Fruit fly (Drosophila melanogaster) whole organism, embryonic: ENCODE measurements around the gene bol.
A peak's percentile ranks its signal among the peaks of the same experiment; 100 is the strongest.

Experiments used
- ATbp ChIP-seq: fragments of 200-800 bp; sonication (Bioruptor generic); optimal IDR thresholded peaks from 2 replicates; lab custom pipeline; 2017; ENCODE audit warnings: missing biosample characterization, mild to moderate bottlenecking, missing genetic modification characterization, missing genetic modification reagents
- CG10209 ChIP-seq: fragments of 200-800 bp; sonication (Bioruptor generic); optimal IDR thresholded peaks from 3 replicates; lab custom pipeline; 2017; ENCODE audit warnings: missing biosample characterization, mild to moderate bottlenecking, missing genetic modification characterization, missing genetic modification reagents
- CG11504 ChIP-seq: fragments of 200-800 bp; sonication (Bioruptor generic); optimal IDR thresholded peaks from 3 replicates; lab custom pipeline; 2019; ENCODE audit warnings: missing biosample characterization, mild to moderate bottlenecking, missing genetic modification characterization, moderate library complexity
- CG12104 ChIP-seq: fragments of 200-800 bp; sonication (Bioruptor generic); optimal IDR thresholded peaks from 3 replicates; lab custom pipeline; 2016; ENCODE audit warnings: missing biosample characterization, missing genetic modification characterization
- CG12769 ChIP-seq: fragments of 200-800 bp; sonication (Bioruptor generic); optimal IDR thresholded peaks from 2 replicates; lab custom pipeline; 2019; ENCODE audit warnings: missing biosample characterization, mild to moderate bottlenecking, missing genetic modification characterization, moderate library complexity
- CG13296 ChIP-seq: fragments of 200-800 bp; sonication (Bioruptor generic); optimal IDR thresholded peaks from 3 replicates; lab custom pipeline; 2018; ENCODE audit warnings: missing biosample characterization, mild to moderate bottlenecking, missing genetic modification characterization
- CG13624 ChIP-seq: fragments of 200-800 bp; sonication (Bioruptor generic); optimal IDR thresholded peaks from 2 replicates; lab custom pipeline; 2016; ENCODE audit warnings: missing biosample characterization, missing genetic modification characterization
- CG13775 ChIP-seq: fragments of 200-800 bp; sonication (Bioruptor generic); optimal IDR thresholded peaks from 3 replicates; lab custom pipeline; 2017; ENCODE audit warnings: missing biosample characterization, mild to moderate bottlenecking, missing genetic modification characterization
- CG16779 ChIP-seq: fragments of 200-800 bp; sonication (Bioruptor generic); IDR thresholded peaks from 2 replicates; pipeline ENCODE4 v1.3.6; 2022; ENCODE audit warnings: missing biosample characterization, missing genetic modification characterization
- CG16815 ChIP-seq: fragments of 200-800 bp; sonication (Bioruptor generic); optimal IDR thresholded peaks from 3 replicates; lab custom pipeline; 2017; ENCODE audit warnings: missing biosample characterization, mild to moderate bottlenecking, missing genetic modification characterization
- CG17568 ChIP-seq: fragments of 200-800 bp; sonication (Bioruptor generic); optimal IDR thresholded peaks from 2 replicates; lab custom pipeline; 2018; ENCODE audit warnings: missing biosample characterization, mild to moderate bottlenecking, missing genetic modification characterization, moderate library complexity
- CG2678 ChIP-seq: fragments of 200-800 bp; sonication (Bioruptor generic); optimal IDR thresholded peaks from 3 replicates; lab custom pipeline; 2019; ENCODE audit warnings: missing biosample characterization, mild to moderate bottlenecking, missing genetic modification characterization, moderate library complexity
- CG33213 ChIP-seq: fragments of 200-800 bp; sonication (Bioruptor generic); optimal IDR thresholded peaks from 3 replicates; lab custom pipeline; 2016; ENCODE audit warnings: missing biosample characterization, missing genetic modification characterization
- CG34224 ChIP-seq: fragments of 200-800 bp; sonication (Bioruptor generic); IDR thresholded peaks from 3 replicates; pipeline ENCODE4 v1.3.6; 2022; ENCODE audit warnings: missing biosample characterization, missing genetic modification characterization; ENCODE audit not compliant: partially characterized antibody
- CG6272 ChIP-seq: fragments of 200-800 bp; sonication (Bioruptor generic); IDR thresholded peaks from 2 replicates; pipeline ENCODE4 v1.3.6; 2022; ENCODE audit warnings: missing biosample characterization, missing genetic modification characterization
- CG7357 ChIP-seq: fragments of 200-800 bp; sonication (Bioruptor generic); IDR thresholded peaks from 3 replicates; pipeline ENCODE4 v1.3.6; 2022; ENCODE audit warnings: missing biosample characterization, missing genetic modification characterization
- CTCF ChIP-seq: fragments of 200-800 bp; sonication (Bioruptor generic); optimal IDR thresholded peaks from 2 replicates; lab custom pipeline; 2017; ENCODE audit warnings: missing biosample characterization, mild to moderate bottlenecking, missing genetic modification characterization, moderate library complexity
- D19A ChIP-seq: fragments of 200-800 bp; optimal IDR thresholded peaks from 3 replicates; lab custom pipeline; 2019; ENCODE audit warnings: missing biosample characterization, mild to moderate bottlenecking, missing genetic modification characterization, moderate library complexity
- Ets97D ChIP-seq: fragments of 200-800 bp; sonication (Bioruptor generic); optimal IDR thresholded peaks from 3 replicates; lab custom pipeline; 2016; ENCODE audit warnings: missing biosample characterization, missing genetic modification characterization
- Fer1 ChIP-seq: fragments of 200-800 bp; sonication (Bioruptor generic); optimal IDR thresholded peaks from 2 replicates; lab custom pipeline; 2017; ENCODE audit warnings: missing biosample characterization, mild to moderate bottlenecking, missing genetic modification characterization
- Fer3 ChIP-seq: fragments of 200-800 bp; sonication (Bioruptor generic); optimal IDR thresholded peaks from 2 replicates; lab custom pipeline; 2018; ENCODE audit warnings: missing biosample characterization, mild to moderate bottlenecking, missing genetic modification characterization, moderate library complexity
- HHEX ChIP-seq: fragments of 200-800 bp; sonication (Bioruptor generic); optimal IDR thresholded peaks from 3 replicates; lab custom pipeline; 2017; ENCODE audit warnings: missing biosample characterization, mild to moderate bottlenecking, missing genetic modification characterization, missing genetic modification reagents
- HLH54F ChIP-seq: fragments of 200-800 bp; sonication (Bioruptor generic); optimal IDR thresholded peaks from 3 replicates; lab custom pipeline; 2016; ENCODE audit warnings: missing biosample characterization, missing genetic modification characterization
- Mad ChIP-seq: fragments of 200-800 bp; sonication (Bioruptor generic); optimal IDR thresholded peaks from 2 replicates; lab custom pipeline; 2016; ENCODE audit warnings: missing biosample characterization, missing genetic modification characterization
- Med ChIP-seq: fragments of 200-800 bp; sonication (Bioruptor generic); peaks from one replicate; lab custom pipeline; 2016; ENCODE audit warnings: missing biosample characterization, missing genetic modification characterization, mild to moderate bottlenecking, inconsistent platforms, moderate library complexity
- NK7.1 ChIP-seq: fragments of 200-800 bp; sonication (Bioruptor generic); optimal IDR thresholded peaks from 3 replicates; lab custom pipeline; 2016; ENCODE audit warnings: missing biosample characterization, missing genetic modification characterization
- NfI ChIP-seq: fragments of 200-800 bp; sonication (Bioruptor generic); optimal IDR thresholded peaks from 3 replicates; lab custom pipeline; 2018; ENCODE audit warnings: missing biosample characterization, mild to moderate bottlenecking, missing genetic modification characterization, moderate library complexity
- Pdp1 ChIP-seq, 2 experiments: fragments of 200-800 bp; sonication (Bioruptor generic); optimal IDR thresholded peaks; 3 replicates each; lab custom pipeline; 2016; ENCODE audit warnings: missing biosample characterization in 2 of 2, missing genetic modification characterization in 2 of 2, mild to moderate bottlenecking in 1 of 2, moderate library complexity in 1 of 2
- Sry-δ ChIP-seq: fragments of 200-800 bp; sonication (Bioruptor generic); optimal IDR thresholded peaks from 2 replicates; lab custom pipeline; 2016; ENCODE audit warnings: missing biosample characterization, missing genetic modification characterization
- Xrp1 ChIP-seq: fragments of 200-800 bp; sonication (Bioruptor generic); IDR thresholded peaks from 2 replicates; pipeline ENCODE4 v1.3.6; 2022; ENCODE audit warnings: missing biosample characterization, missing genetic modification characterization
- ab ChIP-seq: fragments of 200-800 bp; sonication (Bioruptor generic); optimal IDR thresholded peaks from 2 replicates; lab custom pipeline; 2016; ENCODE audit warnings: missing biosample characterization, missing genetic modification characterization
- caup ChIP-seq: fragments of 200-800 bp; sonication (Bioruptor generic); optimal IDR thresholded peaks from 3 replicates; lab custom pipeline; 2017; ENCODE audit warnings: missing biosample characterization, mild to moderate bottlenecking, missing genetic modification characterization, moderate library complexity; ENCODE audit not compliant: severe bottlenecking
- dmrt99B ChIP-seq: fragments of 200-800 bp; sonication (Bioruptor generic); optimal IDR thresholded peaks from 2 replicates; lab custom pipeline; 2018; ENCODE audit warnings: missing biosample characterization, mild to moderate bottlenecking, missing genetic modification characterization, moderate library complexity
- eve ChIP-seq, 2 experiments: fragments of >200 bp; optimal IDR thresholded peaks; 2 replicates each; lab custom pipeline; 2017; ENCODE audit warnings: missing biosample characterization in 2 of 2, missing genetic modification characterization in 2 of 2
- grau ChIP-seq: fragments of 200-800 bp; optimal IDR thresholded peaks from 3 replicates; lab custom pipeline; 2019; ENCODE audit warnings: missing biosample characterization, mild to moderate bottlenecking, missing genetic modification characterization, moderate library complexity
- hbn ChIP-seq: fragments of 200-800 bp; sonication (Bioruptor generic); IDR thresholded peaks from 2 replicates; pipeline ENCODE4 v1.3.6; 2022; ENCODE audit warnings: missing biosample characterization, missing genetic modification characterization; ENCODE audit not compliant: partially characterized antibody
- lab ChIP-seq: fragments of 200-800 bp; sonication (Bioruptor generic); optimal IDR thresholded peaks from 3 replicates; lab custom pipeline; 2017; ENCODE audit warnings: missing biosample characterization, missing genetic modification characterization, mild to moderate bottlenecking, moderate library complexity, missing genetic modification reagents
- lmd ChIP-seq: fragments of 200-800 bp; sonication (Bioruptor generic); IDR thresholded peaks from 2 replicates; pipeline ENCODE4 v1.3.6; 2022; ENCODE audit warnings: missing biosample characterization, missing genetic modification characterization
- lola ChIP-seq, 3 experiments: fragments of >200 bp in 2 of 3; fragments of 200-800 bp in 1 of 3; sonication (Bioruptor generic) in 1 of 3; optimal IDR thresholded peaks; 2 replicates each; lab custom pipeline; 2017 to 2019; ENCODE audit warnings: missing biosample characterization in 3 of 3, missing genetic modification characterization in 3 of 3, mild to moderate bottlenecking in 1 of 3, moderate library complexity in 1 of 3
- luna ChIP-seq: fragments of 200-800 bp; sonication (Bioruptor generic); optimal IDR thresholded peaks from 2 replicates; lab custom pipeline; 2016; ENCODE audit warnings: missing biosample characterization, missing genetic modification characterization
- oc ChIP-seq: fragments of 200-800 bp; sonication (Bioruptor generic); optimal IDR thresholded peaks from 2 replicates; lab custom pipeline; 2018; ENCODE audit warnings: missing biosample characterization, mild to moderate bottlenecking, missing genetic modification characterization, moderate library complexity
- sc ChIP-seq, 3 experiments: fragments of >200 bp in 2 of 3; fragments of 200-800 bp in 1 of 3; sonication (Bioruptor generic) in 1 of 3; optimal IDR thresholded peaks; 2 replicates in 2 of 3; 3 replicates in 1 of 3; lab custom pipeline; 2017; ENCODE audit warnings: mild to moderate bottlenecking in 1 of 3, missing biosample characterization in 1 of 3, missing genetic modification characterization in 1 of 3, missing genetic modification reagents in 1 of 3
- schlank ChIP-seq: fragments of 200-800 bp; sonication (Bioruptor generic); optimal IDR thresholded peaks from 2 replicates; lab custom pipeline; 2018; ENCODE audit warnings: missing biosample characterization, mild to moderate bottlenecking, missing genetic modification characterization
- seq ChIP-seq: fragments of 200-800 bp; sonication (Bioruptor generic); IDR thresholded peaks from 2 replicates; pipeline ENCODE4 v1.3.6; 2022; ENCODE audit warnings: missing biosample characterization, missing genetic modification characterization
- sim ChIP-seq: fragments of 200-800 bp; sonication (Bioruptor generic); IDR thresholded peaks from 2 replicates; pipeline ENCODE4 v1.3.6; 2022; ENCODE audit warnings: missing biosample characterization, missing genetic modification characterization
- stc ChIP-seq: fragments of 200-800 bp; sonication (Bioruptor generic); IDR thresholded peaks from 2 replicates; pipeline ENCODE4 v1.3.6; 2022; ENCODE audit warnings: missing biosample characterization, missing genetic modification characterization
- vfl ChIP-seq: fragments of 200-800 bp; sonication (Bioruptor generic); optimal IDR thresholded peaks from 2 replicates; lab custom pipeline; 2016; ENCODE audit warnings: missing biosample characterization, missing genetic modification characterization
- yki ChIP-seq: fragments of >200 bp; optimal IDR thresholded peaks from 3 replicates; lab custom pipeline; 2018

Gene bol

DNA sequence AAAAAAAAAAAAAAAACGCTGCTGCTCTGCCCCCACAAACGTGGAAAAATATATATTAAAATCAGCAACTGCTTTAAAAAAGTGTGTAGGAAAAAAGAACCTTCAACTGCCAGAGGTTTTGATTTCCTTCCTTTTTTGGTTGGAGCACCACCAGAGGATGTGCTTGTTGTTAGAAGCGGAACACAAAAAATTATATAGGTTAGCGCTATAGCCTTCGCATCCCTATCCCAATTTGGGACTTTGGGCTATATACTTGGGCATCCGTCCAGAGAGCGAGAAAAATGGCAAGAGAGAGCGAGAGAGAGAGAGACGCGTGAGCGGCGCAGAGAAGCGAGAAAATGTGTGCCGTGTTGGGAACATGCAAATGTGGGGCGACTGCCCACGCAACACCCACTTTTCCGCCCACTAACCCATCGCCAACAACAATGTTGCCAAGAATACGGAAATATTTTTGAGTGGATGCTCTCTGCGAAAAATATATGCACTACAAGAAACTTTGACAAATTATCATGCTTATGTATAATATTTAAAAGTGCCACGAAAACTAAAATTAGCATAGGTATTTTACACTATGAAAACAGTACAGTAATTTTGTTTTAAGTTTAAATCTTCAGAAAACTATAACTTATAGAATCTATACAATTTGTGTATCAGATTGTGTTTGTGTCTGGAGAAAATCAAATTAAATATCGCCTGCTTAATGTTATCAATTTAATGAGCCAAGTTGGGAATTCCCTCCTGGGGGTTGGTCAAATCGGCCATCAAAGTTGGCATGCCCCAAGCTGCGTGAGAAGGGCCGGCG is 7.1 kb downstream of the bol start (continued):
- peak; percentile 78 for TF ChIP-seq dmrt99B
- no peak for TF ChIP-seq lola (GFP tag; optimal IDR thresholded peaks at IDR 0.05; lab: Kevin White, UChicago)
- TF ChIP-seq CG34224 (GFP tag; lab: Robert Waterston, UW) = no peak
- TF ChIP-seq D19A (tag; lab: Kevin White, UChicago) = peak; percentile 52
- TF ChIP-seq Med (GFP tag; lab: Kevin White, UChicago) = peak; percentile 82
- peak; percentile 53; the same call in 2 of the 3 replicates for TF ChIP-seq CG7357 (GFP tag; lab: Robert Waterston, UW)
- TF ChIP-seq schlank (tag; lab: Kevin White, UChicago) = peak; percentile 42
- TF ChIP-seq CG13624 (GFP tag; lab: Kevin White, UChicago) = peak; percentile 29
- TF ChIP-seq ATbp (GFP tag; lab: Kevin White, UChicago) = peak; percentile 30
- peak in 1 of 2 experiments; percentile 41 for TF ChIP-seq eve (GFP tag; optimal IDR thresholded peaks at IDR 0.05; lab: Kevin White, UChicago)
- TF ChIP-seq Xrp1 (GFP tag; lab: Robert Waterston, UW) = peak; percentile 48; the same call in 1 of the 2 replicates
- peak; percentile 36 for TF ChIP-seq vfl (GFP tag; lab: Kevin White, UChicago)
- TF ChIP-seq stc (GFP tag; lab: Robert Waterston, UW) = 0 out of 2 replicates have a peak, but pooled peaks have one; percentile 44
- no peak for TF ChIP-seq CG6272 (GFP tag; lab: Robert Waterston, UW)
- peak; percentile 81 for TF ChIP-seq Fer1 (GFP tag; lab: Kevin White, UChicago)
- peak; percentile 16 for TF ChIP-seq CG17568 (GFP tag; lab: Kevin White, UChicago)
- TF ChIP-seq CG10209 (GFP tag; lab: Kevin White, UChicago) = peak; percentile 45
- no peak for TF ChIP-seq sc (optimal IDR thresholded peaks at IDR 0.05; lab: Kevin White, UChicago)
- TF ChIP-seq sc (GFP tag; optimal IDR thresholded peaks at IDR 0.05; lab: Kevin White, UChicago) = no peak
- TF ChIP-seq Fer3 (tag; lab: Kevin White, UChicago) = peak; percentile 53
- TF ChIP-seq hbn (GFP tag; lab: Robert Waterston, UW) = peak; percentile 26; the same call in 1 of the 2 replicates
- peak; percentile 44 for TF ChIP-seq yki (lab: Kevin White, UChicago)
- peak; percentile 67 for TF ChIP-seq lmd (GFP tag; lab: Robert Waterston, UW)
- peak; percentile 70 for TF ChIP-seq CG13296
- peak; percentile 13; the same call in 1 of the 2 replicates for TF ChIP-seq sim (GFP tag; lab: Robert Waterston, UW)
- peak; percentile 53 for TF ChIP-seq CG12769 (tag; lab: Kevin White, UChicago)
- peak; percentile 69 for TF ChIP-seq caup (GFP tag; lab: Kevin White, UChicago)
- peak; percentile 80 for TF ChIP-seq lab (GFP tag; lab: Kevin White, UChicago)
- peak; percentile 37 for TF ChIP-seq CG13775 (GFP tag; lab: Kevin White, UChicago)
- no peak for TF ChIP-seq CTCF (GFP tag; lab: Kevin White, UChicago)
- peak; percentile 16 for TF ChIP-seq CG16815 (GFP tag; lab: Kevin White, UChicago)
- TF ChIP-seq Ets97D = no peak
- peak; percentile 49 for TF ChIP-seq HLH54F (GFP tag; lab: Kevin White, UChicago)
- peak; percentile 77 for TF ChIP-seq CG2678 (tag; lab: Kevin White, UChicago)
- TF ChIP-seq CG11504 (tag; lab: Kevin White, UChicago) = peak; percentile 97
- no peak for TF ChIP-seq CG33213 (GFP tag; lab: Kevin White, UChicago)
- TF ChIP-seq seq (GFP tag; lab: Robert Waterston, UW) = 0 out of 2 replicates have a peak, but pooled peaks have one; percentile 7
- TF ChIP-seq CG12104 = peak; percentile 49
- no peak for TF ChIP-seq CG16779
- TF ChIP-seq NfI = peak; percentile 62
- TF ChIP-seq NK7.1 (GFP tag; lab: Kevin White, UChicago) = peak; percentile 5
- no peak for TF ChIP-seq ab (GFP tag; lab: Kevin White, UChicago)
- TF ChIP-seq luna (GFP tag; lab: Kevin White, UChicago) = peak; percentile 39
- TF ChIP-seq Pdp1 (GFP tag; optimal IDR thresholded peaks at IDR 0.05; lab: Kevin White, UChicago) = peak; percentile 30 to 48
- TF ChIP-seq grau (tag; lab: Kevin White, UChicago) = peak; percentile 69
- TF ChIP-seq Sry-δ (GFP tag; lab: Kevin White, UChicago) = no peak
- peak; percentile 1 for TF ChIP-seq Mad
- TF ChIP-seq HHEX = peak; percentile 44
- TF ChIP-seq oc (tag; lab: Kevin White, UChicago) = no peak
